Worm (Caenorhabditis elegans) whole organism, L4 larva: Measurements from ENCODE around the gene nfx-1.

Experiments
- Y48G9A.11 ChIP-seq: fragments of 200-800 bp; sonication (Bioruptor generic); IDR thresholded peaks from 2 replicates; pipeline ENCODE4 v1.3.6; 2022; ENCODE audit warnings: missing genetic modification reagents, missing genetic modification characterization, missing compliant biosample characterization
- aly-2 ChIP-seq: sonication (generic microtip); optimal IDR thresholded peaks from 2 replicates; lab custom pipeline; 2018; ENCODE audit warnings: missing biosample characterization, missing genetic modification characterization
- ama-1 ChIP-seq: fragments of 150-350 bp; optimal IDR thresholded peaks from 2 replicates; lab custom pipeline; 2014; ENCODE audit warnings: inconsistent platforms, mixed read lengths
- ceh-20 ChIP-seq: fragments of 200-800 bp; sonication (Bioruptor generic); IDR thresholded peaks from 2 replicates; pipeline ENCODE4 v1.3.6; 2022; ENCODE audit warnings: missing genetic modification reagents, missing genetic modification characterization, missing compliant biosample characterization
- cey-2 ChIP-seq: sonication (generic microtip); optimal IDR thresholded peaks from 3 replicates; lab custom pipeline; 2017; ENCODE audit warnings: missing genetic modification characterization, mild to moderate bottlenecking, missing compliant biosample characterization, antibody characterized with exemption, borderline replicate concordance; ENCODE audit not compliant: insufficient read depth
- dmd-8 ChIP-seq: fragments of 200-800 bp; sonication (Bioruptor generic); IDR thresholded peaks from 2 replicates; pipeline ENCODE4 v1.3.6; 2022; ENCODE audit warnings: missing genetic modification characterization, missing compliant biosample characterization
- hlh-30 ChIP-seq: sonication (generic microtip); optimal IDR thresholded peaks from 2 replicates; lab custom pipeline; 2017; ENCODE audit warnings: antibody characterized with exemption, mild to moderate bottlenecking, missing genetic modification characterization, missing compliant biosample characterization; ENCODE audit not compliant: insufficient read depth
- lin-29 ChIP-seq: fragments of 200-800 bp; sonication (Bioruptor generic); IDR thresholded peaks from 2 replicates; pipeline ENCODE4 v1.3.6; 2022; ENCODE audit warnings: missing genetic modification reagents, missing genetic modification characterization, missing compliant biosample characterization
- lsy-2 ChIP-seq, 2 experiments: fragments of 150-350 bp in 1 of 2; sonication (generic microtip) in 1 of 2; optimal IDR thresholded peaks; 2 replicates each; lab custom pipeline; 2014 to 2017; ENCODE audit warnings: missing biosample characterization in 2 of 2, missing genetic modification characterization in 2 of 2
- nhr-25 ChIP-seq: sonication (generic microtip); optimal IDR thresholded peaks from 2 replicates; lab custom pipeline; 2017; ENCODE audit warnings: missing genetic modification characterization, mild to moderate bottlenecking, missing compliant biosample characterization, antibody characterized with exemption, moderate library complexity, borderline replicate concordance; ENCODE audit not compliant: insufficient read depth
- nhr-41 ChIP-seq: fragments of 200-800 bp; sonication (Bioruptor generic); IDR thresholded peaks from 2 replicates; pipeline ENCODE4 v1.3.6; 2022; ENCODE audit warnings: missing genetic modification reagents, missing genetic modification characterization, missing compliant biosample characterization
- spr-3 ChIP-seq: fragments of 200-800 bp; sonication (Bioruptor generic); optimal IDR thresholded peaks from 2 replicates; lab custom pipeline; 2018; ENCODE audit warnings: mild to moderate bottlenecking, missing genetic modification characterization, missing compliant biosample characterization
- tag-97 ChIP-seq: fragments of 200-800 bp; sonication (Bioruptor generic); IDR thresholded peaks from 2 replicates; pipeline ENCODE4 v1.3.6; 2022; ENCODE audit warnings: missing genetic modification characterization, missing compliant biosample characterization
- unc-130 ChIP-seq: sonication (generic microtip); optimal IDR thresholded peaks from 2 replicates; lab custom pipeline; 2016; ENCODE audit warnings: missing genetic modification reagents, missing genetic modification characterization, missing compliant biosample characterization
- zag-1 ChIP-seq: fragments of 150-350 bp; optimal IDR thresholded peaks from 2 replicates; lab custom pipeline; 2014; ENCODE audit warnings: missing biosample characterization, missing genetic modification characterization

Gene nfx-1

DNA sequence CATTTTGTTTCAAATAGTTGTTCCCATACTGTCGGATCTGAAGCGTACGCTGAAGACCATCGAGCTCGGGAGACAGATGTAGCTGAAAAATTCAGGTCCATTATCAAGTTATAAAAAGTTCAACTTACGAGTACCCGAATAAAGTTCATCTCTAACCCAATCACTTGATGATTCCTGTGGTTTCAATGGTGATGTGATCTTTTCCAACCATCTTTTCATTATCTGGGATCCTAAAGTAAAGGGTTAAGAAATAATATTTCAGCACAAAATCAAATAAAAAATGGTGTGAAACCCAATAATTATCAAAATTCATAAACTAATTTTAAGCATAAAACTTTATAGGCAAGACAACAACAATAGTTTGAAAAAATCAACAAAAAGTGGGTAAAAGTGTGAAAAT lies 52.0 kb downstream of the nfx-1 start, which contains the start of gene C05D11.8:
Gene C05D11.8, minus strand, starts transcription at position 101 of the 400 bp plus-strand sequence.
- no peak for TF ChIP-seq hlh-30 (tag; lab: Kevin White, UChicago)
- no peak for TF ChIP-seq unc-130 (GFP tag; lab: Kevin White, UChicago)
- TF ChIP-seq cey-2 = no peak
- no peak for TF ChIP-seq aly-2
- TF ChIP-seq tag-97 (GFP tag; lab: Robert Waterston, UW) = no peak
- no peak for TF ChIP-seq nhr-25 (tag; lab: Kevin White, UChicago)
- no peak for TF ChIP-seq spr-3 (GFP tag; lab: Kevin White, UChicago)
- TF ChIP-seq lsy-2 (tag; optimal IDR thresholded peaks at IDR 0.05; lab: Kevin White, UChicago) = no peak
- TF ChIP-seq Y48G9A.11 (GFP tag; lab: Robert Waterston, UW) = no peak
- no peak for TF ChIP-seq dmd-8
- no peak for TF ChIP-seq ama-1 (lab: Kevin White, UChicago)
- TF ChIP-seq lin-29 = no peak
- no peak for TF ChIP-seq zag-1 (tag; lab: Kevin White, UChicago)
- TF ChIP-seq ceh-20 (GFP tag; lab: Robert Waterston, UW) = no peak
- no peak for TF ChIP-seq nhr-41 (GFP tag; lab: Robert Waterston, UW)
